Fruit fly (Drosophila melanogaster): Measurements from ENCODE around the gene Naa40.

Naa40 gene

DNA sequence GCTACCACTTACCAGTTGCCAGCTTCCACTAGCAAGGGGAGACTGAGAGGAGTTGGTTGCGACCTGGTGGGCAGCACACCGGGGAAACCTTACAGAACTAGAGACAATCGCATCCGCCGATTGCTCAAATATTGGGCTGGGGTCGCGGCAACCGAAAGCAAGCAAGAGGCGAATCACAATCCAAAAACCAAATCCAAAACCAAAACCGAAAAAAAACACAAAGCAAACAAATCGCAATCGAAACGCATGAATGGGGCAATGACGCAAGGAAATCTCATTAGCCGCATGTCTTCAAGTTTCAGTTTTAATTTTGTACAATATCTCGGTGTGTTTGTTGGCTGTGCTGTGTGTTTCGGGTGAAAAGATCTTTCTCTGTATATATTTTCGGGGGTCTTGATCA, 35.5 kb downstream of the Naa40 start, which contains the start of gene Obp99c:
TSS of gene Obp99c (minus strand) at position 101 of the 400 bp plus-strand sequence.
- TF ChIP-seq rgr (GFP tag; optimal IDR thresholded peaks at IDR 0.05) = no peak

dm6 chr3R:29686698-29687097, 38.1 kb downstream of the Naa40 start:
- TF ChIP-seq Dfd (GFP tag; optimal IDR thresholded peaks at IDR 0.05) (no peak), pan (optimal IDR thresholded peaks at IDR 0.05) (no peak), usp (GFP tag; optimal IDR thresholded peaks at IDR 0.05) (no peak), Rel (GFP tag; optimal IDR thresholded peaks at IDR 0.05) (no peak), Rel (tag; optimal IDR thresholded peaks at IDR 0.05) (no peak), ey (GFP tag; optimal IDR thresholded peaks at IDR 0.05) (no peak), dmrt93B (GFP tag; optimal IDR thresholded peaks at IDR 0.05) (no peak), h (GFP tag; optimal IDR thresholded peaks at IDR 0.05) (no peak), lola (GFP tag; optimal IDR thresholded peaks at IDR 0.05) (no peak), Mio (GFP tag; optimal IDR thresholded peaks at IDR 0.05) (no peak), fru (GFP tag; optimal IDR thresholded peaks at IDR 0.05) (no peak), foxo (GFP tag; optimal IDR thresholded peaks at IDR 0.05) (no peak), Hr78 (GFP tag; optimal IDR thresholded peaks at IDR 0.05) (no peak), rgr (GFP tag; optimal IDR thresholded peaks at IDR 0.05) (no peak), HLH106 (tag; optimal IDR thresholded peaks at IDR 0.05) (no peak), sv (GFP tag; optimal IDR thresholded peaks at IDR 0.05) (no peak), N (GFP tag; optimal IDR thresholded peaks at IDR 0.05) (no peak), CrebA (GFP tag; optimal IDR thresholded peaks at IDR 0.05; ENCODE audit: borderline replicate concordance) (no peak)

DNA sequence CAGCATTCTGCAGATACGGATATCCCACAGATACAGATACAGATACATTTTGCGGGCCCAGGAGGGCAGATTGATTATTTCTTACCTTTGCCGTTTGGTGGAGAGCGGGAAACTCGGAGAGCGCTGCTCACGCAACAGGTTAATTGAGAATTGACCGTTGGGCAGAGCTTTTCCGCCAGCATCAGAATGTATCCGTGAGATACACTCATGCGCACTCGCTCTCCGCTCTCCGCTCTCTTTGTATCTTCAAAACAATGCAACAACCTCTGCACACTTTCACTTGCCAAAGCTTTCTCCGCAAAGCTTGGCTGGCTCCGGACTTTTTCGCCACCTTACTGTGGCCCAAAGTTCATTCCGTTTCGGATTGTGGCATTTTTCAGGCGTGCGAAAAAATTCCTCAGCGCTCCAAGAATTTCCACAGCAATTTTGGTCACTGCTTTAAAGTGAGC, 42.6 kb downstream of the Naa40 start, which contains the start of the genes CG7582 and Gycalpha99B:
TSS of gene CG7582 (minus strand) at position 127 of the 449 bp plus-strand sequence.
TSS of gene Gycalpha99B (plus strand) at position 352 of the 449 bp plus-strand sequence.
- TF ChIP-seq brk (GFP tag; optimal IDR thresholded peaks at IDR 0.05) (no peak), Hnf4 (GFP tag; optimal IDR thresholded peaks at IDR 0.05) (no peak), pan (optimal IDR thresholded peaks at IDR 0.05) (no peak), N (GFP tag; optimal IDR thresholded peaks at IDR 0.05) (peak; percentile 7), CG32264 (GFP tag; optimal IDR thresholded peaks at IDR 0.05) (no peak), CrebA (GFP tag; optimal IDR thresholded peaks at IDR 0.05; ENCODE audit: borderline replicate concordance) (no peak), rgr (GFP tag; optimal IDR thresholded peaks at IDR 0.05) (no peak), ey (GFP tag; optimal IDR thresholded peaks at IDR 0.05) (no peak), Sp1 (GFP tag; optimal IDR thresholded peaks at IDR 0.05) (no peak), Myc (optimal IDR thresholded peaks at IDR 0.05) (peak; percentile 65), lola (GFP tag; optimal IDR thresholded peaks at IDR 0.05) (no peak), Abd-B (GFP tag; optimal IDR thresholded peaks at IDR 0.05) (no peak), Dif (GFP tag; optimal IDR thresholded peaks at IDR 0.05; ENCODE audit: partially characterized antibody) (peak; percentile 66), Rel (GFP tag; optimal IDR thresholded peaks at IDR 0.05) (no peak), Rel (tag; optimal IDR thresholded peaks at IDR 0.05) (no peak), GATAd (GFP tag; optimal IDR thresholded peaks at IDR 0.05) (no peak)

- no peak for TF ChIP-seq sage (GFP tag; optimal IDR thresholded peaks at IDR 0.05)
- no peak for TF ChIP-seq dsf (GFP tag; optimal IDR thresholded peaks at IDR 0.05; ENCODE audit: borderline replicate concordance)
- no peak for TF ChIP-seq Hr83 (GFP tag; optimal IDR thresholded peaks at IDR 0.05; ENCODE audit: poor library complexity, severe bottlenecking)
- TF ChIP-seq lola (GFP tag; optimal IDR thresholded peaks at IDR 0.05) = no peak
- no peak for TF ChIP-seq N (GFP tag; optimal IDR thresholded peaks at IDR 0.05)
- no peak for TF ChIP-seq CG9705 (GFP tag; optimal IDR thresholded peaks at IDR 0.05)
- TF ChIP-seq Dif (GFP tag; optimal IDR thresholded peaks at IDR 0.05; ENCODE audit: partially characterized antibody) = no peak
- no peak for TF ChIP-seq psq (GFP tag; optimal IDR thresholded peaks at IDR 0.05)
Observed at dm6 chr3R:29681241-29681640, 43.5 kb downstream of the Naa40 start.

dm6 chr3R:29675333-29675732, 49.4 kb downstream of the Naa40 start, which contains the start of the genes Bub3 and Cap-D2:
Gene Bub3 (minus strand): TSS chr3R:29675421.
Gene Cap-D2 (plus strand): TSS chr3R:29675651.
- TF ChIP-seq Abd-B (GFP tag; optimal IDR thresholded peaks at IDR 0.05) (no peak), fru (GFP tag; optimal IDR thresholded peaks at IDR 0.05) (peak; percentile 71), Myc (optimal IDR thresholded peaks at IDR 0.05) (peak; percentile 28), OdsH (GFP tag; optimal IDR thresholded peaks at IDR 0.05) (peak; percentile 41), Mio (GFP tag; optimal IDR thresholded peaks at IDR 0.05) (no peak), h (GFP tag; optimal IDR thresholded peaks at IDR 0.05) (peak; percentile 83), sv (GFP tag; optimal IDR thresholded peaks at IDR 0.05) (peak; percentile 61), CrebA (GFP tag; optimal IDR thresholded peaks at IDR 0.05; ENCODE audit: borderline replicate concordance) (no peak), dmrt93B (GFP tag; optimal IDR thresholded peaks at IDR 0.05) (peak; percentile 35), usp (GFP tag; optimal IDR thresholded peaks at IDR 0.05) (no peak), Dif (GFP tag; optimal IDR thresholded peaks at IDR 0.05; ENCODE audit: partially characterized antibody) (no peak), jim (GFP tag; optimal IDR thresholded peaks at IDR 0.05) (no peak), CG32264 (GFP tag; optimal IDR thresholded peaks at IDR 0.05) (no peak), br (GFP tag; optimal IDR thresholded peaks at IDR 0.05) (peak; percentile 63), foxo (GFP tag; optimal IDR thresholded peaks at IDR 0.05) (peak in 1 of 2 experiments; percentile 77), Sp1 (GFP tag; optimal IDR thresholded peaks at IDR 0.05) (peak; percentile 59), CG9705 (GFP tag; optimal IDR thresholded peaks at IDR 0.05) (no peak), Dfd (GFP tag; optimal IDR thresholded peaks at IDR 0.05) (no peak), Hr78 (GFP tag; optimal IDR thresholded peaks at IDR 0.05) (no peak), dl (GFP tag; optimal IDR thresholded peaks at IDR 0.05; ENCODE audit: insufficient read depth in 1 of 2, partially characterized antibody in 2 of 2) (no peak), pan (optimal IDR thresholded peaks at IDR 0.05) (no peak), rgr (GFP tag; optimal IDR thresholded peaks at IDR 0.05) (peak; percentile 69), sage (GFP tag; optimal IDR thresholded peaks at IDR 0.05) (no peak), dsf (GFP tag; optimal IDR thresholded peaks at IDR 0.05; ENCODE audit: borderline replicate concordance) (no peak), Hnf4 (GFP tag; optimal IDR thresholded peaks at IDR 0.05) (no peak), Rel (GFP tag; optimal IDR thresholded peaks at IDR 0.05) (no peak), Rel (tag; optimal IDR thresholded peaks at IDR 0.05) (peak; percentile 19), tai (GFP tag; optimal IDR thresholded peaks at IDR 0.05) (no peak), Hr83 (GFP tag; optimal IDR thresholded peaks at IDR 0.05; ENCODE audit: poor library complexity, severe bottlenecking) (no peak), HLH106 (tag; optimal IDR thresholded peaks at IDR 0.05) (peak; percentile 55), psq (GFP tag; optimal IDR thresholded peaks at IDR 0.05) (peak; percentile 25), N (GFP tag; optimal IDR thresholded peaks at IDR 0.05) (no peak), ey (GFP tag; optimal IDR thresholded peaks at IDR 0.05) (peak; percentile 70)

Data from whole organism, wandering third instar larva.